Fruit fly (Drosophila melanogaster) whole organism, prepupa: ENCODE measurements around the gene PPYR1.

Experiments used
- Hr39 ChIP-seq: fragments of 200-800 bp; sonication (Bioruptor generic); optimal IDR thresholded peaks from 2 replicates; lab custom pipeline; 2016; ENCODE audit warnings: missing biosample characterization, missing genetic modification characterization
- Sox102F ChIP-seq: fragments of 200-800 bp; sonication (Bioruptor generic); optimal IDR thresholded peaks from 2 replicates; lab custom pipeline; 2016; ENCODE audit warnings: missing biosample characterization, mild to moderate bottlenecking, missing genetic modification characterization
- dac ChIP-seq: fragments of 200-800 bp; sonication (Bioruptor generic); optimal IDR thresholded peaks from 2 replicates; lab custom pipeline; 2017; ENCODE audit warnings: missing biosample characterization, mild to moderate bottlenecking, missing genetic modification characterization
- lz ChIP-seq: fragments of 200-800 bp; sonication (Bioruptor generic); optimal IDR thresholded peaks from 3 replicates; lab custom pipeline; 2016; ENCODE audit warnings: missing biosample characterization, missing genetic modification characterization

dm6 chrX:15223482-15223881 lies 21.2 kb downstream of the PPYR1 start, which contains the start of gene CG43076:
- TF ChIP-seq lz (GFP tag; lab: Kevin White, UChicago) (no peak), Sox102F (GFP tag; lab: Kevin White, UChicago) (no peak), Hr39 (GFP tag; lab: Kevin White, UChicago) (no peak), dac (no peak)
